Fruit fly (Drosophila melanogaster) whole organism, wandering third instar larva: ENCODE measurements around the gene CG13847.

Experiments used
- Abd-B ChIP-seq: fragments of >200 bp; optimal IDR thresholded peaks from 2 replicates; lab custom pipeline; 2017; ENCODE audit warnings: missing biosample characterization, missing genetic modification characterization
- CG32264 ChIP-seq: fragments of 200-800 bp; sonication (Bioruptor generic); optimal IDR thresholded peaks from 2 replicates; lab custom pipeline; 2016; ENCODE audit warnings: missing biosample characterization, missing genetic modification characterization
- CG9705 ChIP-seq: fragments of 200-800 bp; sonication (Bioruptor generic); optimal IDR thresholded peaks from 2 replicates; lab custom pipeline; 2018; ENCODE audit warnings: missing biosample characterization, mild to moderate bottlenecking, missing genetic modification characterization
- CrebA ChIP-seq: fragments of 200-800 bp; sonication (Bioruptor generic); optimal IDR thresholded peaks from 2 replicates; lab custom pipeline; 2016; ENCODE audit warnings: missing biosample characterization, mild to moderate bottlenecking, missing genetic modification characterization, borderline replicate concordance
- Dif ChIP-seq: fragments of 200-275, 200-300 bp; sonication (Bioruptor generic); optimal IDR thresholded peaks from 2 replicates; lab custom pipeline; 2018; ENCODE audit warnings: missing biosample characterization, missing genetic modification characterization; ENCODE audit not compliant: partially characterized antibody
- GATAd ChIP-seq: sonication (Bioruptor generic); optimal IDR thresholded peaks from 2 replicates; lab custom pipeline; 2016; ENCODE audit warnings: missing biosample characterization, missing genetic modification characterization
- HLH106 ChIP-seq: fragments of 200-800 bp; optimal IDR thresholded peaks from 3 replicates; lab custom pipeline; 2019; ENCODE audit warnings: missing biosample characterization, mild to moderate bottlenecking, missing genetic modification characterization, moderate library complexity
- Hnf4 ChIP-seq: fragments of 200-800 bp; sonication (Bioruptor generic); optimal IDR thresholded peaks from 2 replicates; lab custom pipeline; 2016; ENCODE audit warnings: missing biosample characterization, mild to moderate bottlenecking, missing genetic modification characterization
- Hr78 ChIP-seq: fragments of >200 bp; optimal IDR thresholded peaks from 2 replicates; lab custom pipeline; 2017; ENCODE audit warnings: missing biosample characterization, missing genetic modification characterization
- Jra ChIP-seq: sonication (Bioruptor generic); optimal IDR thresholded peaks from 2 replicates; lab custom pipeline; 2016; ENCODE audit warnings: missing biosample characterization, missing genetic modification characterization
- Mio ChIP-seq: sonication (Bioruptor generic); optimal IDR thresholded peaks from 2 replicates; lab custom pipeline; 2016; ENCODE audit warnings: missing biosample characterization, missing genetic modification characterization
- N ChIP-seq: fragments of >200 bp; optimal IDR thresholded peaks from 2 replicates; lab custom pipeline; 2018; ENCODE audit warnings: missing biosample characterization, missing external identifiers, missing genetic modification characterization
- OdsH ChIP-seq: fragments of 200-800 bp; sonication (Bioruptor generic); optimal IDR thresholded peaks from 2 replicates; lab custom pipeline; 2016; ENCODE audit warnings: missing biosample characterization, mild to moderate bottlenecking, missing genetic modification characterization
- Rel ChIP-seq, 2 experiments: fragments of 200-800 bp; sonication (Bioruptor generic) in 1 of 2; optimal IDR thresholded peaks; 2 replicates in 1 of 2; 3 replicates in 1 of 2; lab custom pipeline; 2016 to 2019; ENCODE audit warnings: mild to moderate bottlenecking in 2 of 2, missing biosample characterization in 2 of 2, missing genetic modification characterization in 2 of 2, moderate library complexity in 1 of 2
- Sp1 ChIP-seq: fragments of 200-800 bp; sonication (Bioruptor generic); optimal IDR thresholded peaks from 3 replicates; lab custom pipeline; 2019; ENCODE audit warnings: missing biosample characterization, mild to moderate bottlenecking, missing genetic modification characterization, moderate library complexity
- Vsx2 ChIP-seq: fragments of 200-300, 225-300 bp; sonication (Bioruptor generic); optimal IDR thresholded peaks from 2 replicates; lab custom pipeline; 2018; ENCODE audit warnings: missing biosample characterization, missing genetic modification characterization; ENCODE audit not compliant: partially characterized antibody
- br ChIP-seq: fragments of 200-800 bp; sonication (Bioruptor generic); optimal IDR thresholded peaks from 2 replicates; lab custom pipeline; 2016; ENCODE audit warnings: missing biosample characterization, missing genetic modification characterization
- brk ChIP-seq: fragments of 200-800 bp; sonication (Bioruptor generic); optimal IDR thresholded peaks from 2 replicates; lab custom pipeline; 2016; ENCODE audit warnings: missing biosample characterization, mild to moderate bottlenecking, missing genetic modification characterization
- dl ChIP-seq, 2 experiments: fragments of 175-275, 200-275 bp in 1 of 2; fragments of 200-275 bp in 1 of 2; sonication (Bioruptor generic); optimal IDR thresholded peaks; lab custom pipeline; 2018; ENCODE audit warnings: mild to moderate bottlenecking in 2 of 2, missing biosample characterization in 2 of 2, missing genetic modification characterization in 2 of 2, moderate library complexity in 2 of 2; ENCODE audit not compliant: partially characterized antibody in 2 of 2, insufficient read depth in 1 of 2
- dmrt93B ChIP-seq: fragments of 200-800 bp; sonication (Bioruptor generic); optimal IDR thresholded peaks from 2 replicates; lab custom pipeline; 2018; ENCODE audit warnings: missing biosample characterization, mild to moderate bottlenecking, missing genetic modification characterization
- dsf ChIP-seq: sonication (Bioruptor generic); optimal IDR thresholded peaks from 2 replicates; lab custom pipeline; 2016; ENCODE audit warnings: missing biosample characterization, missing genetic modification characterization, borderline replicate concordance
- ey ChIP-seq: fragments of 200-800 bp; sonication (Bioruptor generic); optimal IDR thresholded peaks from 2 replicates; lab custom pipeline; 2016; ENCODE audit warnings: missing biosample characterization, missing genetic modification characterization
- foxo ChIP-seq, 2 experiments: fragments of 200-800 bp; sonication (Bioruptor generic); optimal IDR thresholded peaks; 2 replicates in 1 of 2; 3 replicates in 1 of 2; lab custom pipeline; 2016 to 2017; ENCODE audit warnings: missing biosample characterization in 2 of 2, missing genetic modification characterization in 2 of 2
- h ChIP-seq: fragments of 200-800 bp; sonication (Bioruptor generic); optimal IDR thresholded peaks from 3 replicates; lab custom pipeline; 2016; ENCODE audit warnings: missing biosample characterization, mild to moderate bottlenecking, missing genetic modification characterization
- jim ChIP-seq: fragments of 175-275, 200-325 bp; sonication (Bioruptor generic); optimal IDR thresholded peaks from 2 replicates; lab custom pipeline; 2016; ENCODE audit warnings: missing biosample characterization, mild to moderate bottlenecking, missing genetic modification characterization
- psq ChIP-seq: fragments of 200-800 bp; sonication (Bioruptor generic); optimal IDR thresholded peaks from 3 replicates; lab custom pipeline; 2017; ENCODE audit warnings: missing biosample characterization, mild to moderate bottlenecking, missing genetic modification characterization, moderate library complexity
- sage ChIP-seq: fragments of 200-800 bp; sonication (Bioruptor generic); optimal IDR thresholded peaks from 2 replicates; lab custom pipeline; 2016; ENCODE audit warnings: missing biosample characterization, mild to moderate bottlenecking, missing genetic modification characterization
- sv ChIP-seq: fragments of 200-800 bp; sonication (Bioruptor generic); optimal IDR thresholded peaks from 3 replicates; lab custom pipeline; 2016; ENCODE audit warnings: missing biosample characterization, missing genetic modification characterization
- tai ChIP-seq: sonication (Bioruptor generic); optimal IDR thresholded peaks from 2 replicates; lab custom pipeline; 2016; ENCODE audit warnings: missing biosample characterization, missing genetic modification characterization
- usp ChIP-seq: fragments of >200 bp; optimal IDR thresholded peaks from 2 replicates; lab custom pipeline; 2017; ENCODE audit warnings: missing biosample characterization, missing genetic modification characterization
- woc ChIP-seq: sonication (Bioruptor generic); optimal IDR thresholded peaks from 2 replicates; lab custom pipeline; 2016; ENCODE audit warnings: missing biosample characterization, mild to moderate bottlenecking, missing genetic modification characterization

Gene CG13847

DNA sequence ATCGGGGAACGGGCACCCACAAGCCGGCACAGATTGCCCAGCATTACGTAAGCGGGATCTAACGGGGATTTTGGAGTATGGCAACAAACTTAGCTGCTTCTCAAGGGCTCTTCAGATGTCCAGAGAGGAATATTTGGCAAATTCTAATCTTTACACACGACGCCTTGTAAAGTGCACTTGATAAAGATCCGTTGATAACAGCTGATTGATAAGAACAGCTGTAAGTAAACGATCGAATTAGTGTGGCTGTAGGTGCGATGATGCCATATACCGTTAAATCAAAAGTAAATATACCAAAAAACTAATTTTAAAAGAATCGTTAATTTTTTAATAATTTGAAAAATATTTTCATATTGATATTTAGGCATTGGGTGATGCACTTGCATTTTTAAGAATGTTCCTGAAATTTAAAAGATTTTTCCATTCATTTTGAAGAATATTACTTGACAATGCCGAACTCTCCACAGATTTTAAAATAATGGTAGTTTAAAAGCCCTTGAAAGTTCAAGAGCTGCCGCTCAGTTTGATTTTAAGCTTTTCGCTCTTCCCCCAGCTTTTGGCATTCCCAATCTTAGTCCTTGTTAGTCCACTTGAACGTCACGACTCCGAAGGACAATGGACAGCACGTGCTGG is 32.1 kb upstream of the CG13847 start, which contains the start of the genes CG5377 and Nrx-1:
CG5377 (minus strand) TSS at position 219 of the 633 bp plus-strand sequence.
Nrx-1 (plus strand) TSS at position 574 of the 633 bp plus-strand sequence.
- no peak for TF ChIP-seq CG32264
- TF ChIP-seq GATAd = peak; percentile 3
- no peak for TF ChIP-seq Mio (GFP tag; lab: Kevin White, UChicago)
- TF ChIP-seq, all 38 proteins: peak for 1

DNA sequence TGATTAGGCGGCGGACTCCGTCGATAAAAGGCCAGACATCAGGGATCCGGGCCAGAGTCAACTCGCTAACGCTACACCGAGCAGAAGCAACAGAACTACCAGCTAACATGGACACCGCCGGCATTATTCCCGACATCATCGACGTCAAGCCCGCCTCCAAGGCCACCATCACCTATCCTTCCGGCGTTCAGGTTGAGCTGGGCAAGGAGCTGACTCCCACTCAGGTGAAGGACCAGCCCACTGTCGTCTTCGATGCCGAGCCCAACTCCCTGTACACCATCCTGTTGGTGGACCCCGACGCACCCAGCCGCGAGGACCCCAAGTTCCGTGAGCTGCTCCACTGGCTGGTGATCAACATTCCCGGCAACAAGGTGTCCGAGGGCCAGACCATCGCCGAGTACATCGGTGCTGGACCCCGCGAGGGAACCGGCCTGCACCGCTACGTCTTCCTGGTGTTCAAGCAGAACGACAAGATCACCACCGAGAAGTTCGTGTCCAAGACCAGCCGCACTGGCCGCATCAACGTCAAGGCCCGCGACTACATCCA is 30.1 kb upstream of the CG13847 start, which contains the start of gene Pebp1:
Pebp1 (plus strand) TSS at position 51 of the 547 bp plus-strand sequence.
- TF ChIP-seq Mio (GFP tag; lab: Kevin White, UChicago) (no peak), jim (GFP tag; lab: Kevin White, UChicago) (no peak)

DNA sequence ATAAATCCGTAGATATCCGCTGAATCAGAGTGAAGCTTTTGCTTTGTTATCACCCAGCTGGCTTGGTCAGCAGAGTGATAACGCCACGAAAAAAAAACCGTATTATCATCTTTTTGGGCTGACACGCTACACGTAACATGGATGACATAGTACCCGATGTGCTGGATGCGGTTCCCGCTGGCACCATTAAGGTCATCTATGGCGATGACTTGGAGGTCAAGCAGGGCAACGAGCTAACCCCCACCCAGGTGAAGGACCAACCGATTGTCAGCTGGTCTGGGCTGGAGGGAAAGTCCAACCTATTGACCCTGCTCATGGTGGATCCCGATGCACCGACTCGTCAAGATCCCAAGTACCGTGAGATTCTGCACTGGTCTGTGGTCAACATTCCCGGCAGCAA is 29.2 kb upstream of the CG13847 start:
- TF ChIP-seq tai (GFP tag; lab: Kevin White, UChicago) (no peak), Sp1 (no peak), HLH106 (tag; lab: Kevin White, UChicago) (no peak)

DNA sequence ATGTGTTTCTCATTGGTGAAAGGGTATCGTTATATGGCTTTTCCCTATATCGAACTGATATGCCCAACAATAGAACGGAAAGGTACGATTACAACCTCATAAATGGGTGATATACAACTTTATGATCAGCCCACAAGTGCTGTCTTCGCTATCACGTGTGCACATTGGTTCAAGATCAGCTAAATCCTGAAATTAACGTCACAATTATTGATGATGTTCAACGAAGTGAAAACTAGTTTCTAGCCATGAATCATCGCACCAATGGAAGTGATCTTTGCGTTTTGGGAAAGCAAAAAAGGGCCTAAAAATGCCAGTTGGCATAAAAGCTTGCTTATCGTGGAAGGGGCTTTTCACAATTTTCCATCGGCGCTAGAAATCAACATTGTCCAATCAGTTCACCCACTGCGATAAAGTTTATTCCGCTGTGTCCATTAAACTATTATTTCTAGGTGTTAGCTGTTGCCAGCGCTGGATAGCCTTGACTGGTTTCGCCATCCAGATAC is 28.7 kb upstream of the CG13847 start, which contains the start of gene CG7054:
CG7054 (plus strand) TSS at position 375 of the 503 bp plus-strand sequence.
- no peak for TF ChIP-seq dmrt93B (GFP tag; lab: Kevin White, UChicago)
- TF ChIP-seq psq (GFP tag; lab: Kevin White, UChicago) = no peak
- TF ChIP-seq br (GFP tag; lab: Kevin White, UChicago) = peak; percentile 19
- no peak for TF ChIP-seq jim (GFP tag; lab: Kevin White, UChicago)
- TF ChIP-seq Hr78 (GFP tag; lab: Kevin White, UChicago) = no peak
- no peak for TF ChIP-seq brk
- peak; percentile 27 for TF ChIP-seq Sp1
- TF ChIP-seq Hnf4 = no peak
- TF ChIP-seq OdsH (GFP tag; lab: Kevin White, UChicago) = no peak
- TF ChIP-seq h (GFP tag; lab: Kevin White, UChicago) = peak; percentile 12
- TF ChIP-seq Rel (GFP tag; optimal IDR thresholded peaks at IDR 0.05; lab: Kevin White, UChicago) = no peak
- peak; percentile 45 for TF ChIP-seq Rel (tag; optimal IDR thresholded peaks at IDR 0.05; lab: Kevin White, UChicago)
- TF ChIP-seq CrebA (GFP tag; lab: Kevin White, UChicago) = no peak
- TF ChIP-seq foxo (GFP tag; optimal IDR thresholded peaks at IDR 0.05; lab: Kevin White, UChicago) = peak in 1 of 2 experiments; percentile 20
- TF ChIP-seq Abd-B (GFP tag; lab: Kevin White, UChicago) = no peak
- no peak for TF ChIP-seq Vsx2 (GFP tag; lab: Kevin White, UChicago)

- TF ChIP-seq Dif (GFP tag; lab: Kevin White, UChicago) (no peak), h (GFP tag; lab: Kevin White, UChicago) (peak; percentile 28), foxo (GFP tag; optimal IDR thresholded peaks at IDR 0.05; lab: Kevin White, UChicago) (peak in 1 of 2 experiments; percentile 34), Hr78 (GFP tag; lab: Kevin White, UChicago) (no peak), tai (GFP tag; lab: Kevin White, UChicago) (no peak), sv (no peak), Jra (GFP tag; lab: Kevin White, UChicago) (peak; percentile 51), sage (no peak), CrebA (GFP tag; lab: Kevin White, UChicago) (no peak), Mio (GFP tag; lab: Kevin White, UChicago) (no peak), ey (GFP tag; lab: Kevin White, UChicago) (no peak), dsf (GFP tag; lab: Kevin White, UChicago) (no peak), HLH106 (tag; lab: Kevin White, UChicago) (no peak), dl (GFP tag; optimal IDR thresholded peaks at IDR 0.05; lab: Kevin White, UChicago; ENCODE audit: insufficient read depth in 1 of 2, partially characterized antibody in 2 of 2) (no peak), usp (GFP tag; lab: Kevin White, UChicago) (no peak), woc (GFP tag; lab: Kevin White, UChicago) (no peak), dmrt93B (GFP tag; lab: Kevin White, UChicago) (no peak), br (GFP tag; lab: Kevin White, UChicago) (no peak), Hnf4 (no peak), brk (no peak), jim (GFP tag; lab: Kevin White, UChicago) (no peak), CG9705 (no peak), Vsx2 (GFP tag; lab: Kevin White, UChicago) (no peak), Abd-B (GFP tag; lab: Kevin White, UChicago) (no peak), N (GFP tag; lab: Kevin White, UChicago) (no peak)
Observed at dm6 chr3R:22461673-22462585, 26.0 kb upstream of the CG13847 start, which contains the start of the genes Rpn7 and AP-2mu. TSS of gene Rpn7 (minus strand) at chr3R:22462054. TSS of gene AP-2mu (plus strand) at chr3R:22462455.
